Worm (Caenorhabditis elegans) whole organism, midembryonic: ENCODE measurements around the gene srx-90.
A peak's percentile ranks its signal among the peaks of the same experiment; 100 is the strongest.

Experiments
- T22C8.4 ChIP-seq: fragments of 200-800 bp; sonication (Bioruptor generic); IDR thresholded peaks from 2 replicates; pipeline ENCODE4 v1.3.6; 2022; ENCODE audit warnings: missing genetic modification characterization, missing compliant biosample characterization
- cog-1 ChIP-seq: sonication (generic microtip); optimal IDR thresholded peaks from 2 replicates; lab custom pipeline; 2016; ENCODE audit warnings: missing genetic modification characterization, missing compliant biosample characterization
- flt-1 ChIP-seq: fragments of 200-800 bp; sonication (Bioruptor generic); IDR thresholded peaks from 2 replicates; pipeline ENCODE4 v1.3.6; 2022; ENCODE audit warnings: missing genetic modification characterization, missing compliant biosample characterization
- klf-2 ChIP-seq: fragments of 200-800 bp; sonication (Bioruptor generic); conservative IDR thresholded peaks from 2 replicates; pipeline ENCODE4 v1.3.6; 2022; ENCODE audit warnings: missing genetic modification reagents, missing genetic modification characterization, missing compliant biosample characterization
- med-1 ChIP-seq: sonication (generic microtip); optimal IDR thresholded peaks from 2 replicates; lab custom pipeline; 2017; ENCODE audit warnings: missing genetic modification characterization, mild to moderate bottlenecking, missing compliant biosample characterization, antibody characterized with exemption, missing genetic modification reagents; ENCODE audit not compliant: insufficient read depth
- ref-1 ChIP-seq: fragments of 200-800 bp; sonication (Bioruptor generic); conservative IDR thresholded peaks from 2 replicates; pipeline ENCODE4 v1.3.6; 2022; ENCODE audit warnings: missing genetic modification reagents, missing genetic modification characterization, missing compliant biosample characterization
- tab-1 ChIP-seq: fragments of 200-800 bp; sonication (Bioruptor generic); IDR thresholded peaks from 2 replicates; pipeline ENCODE4 v1.3.6; 2022; ENCODE audit warnings: missing genetic modification characterization, missing compliant biosample characterization
- ztf-23 ChIP-seq: fragments of 200-800 bp; sonication (Bioruptor generic); IDR thresholded peaks from 2 replicates; pipeline ENCODE4 v1.3.6; 2022; ENCODE audit warnings: missing genetic modification reagents, missing genetic modification characterization, missing compliant biosample characterization
- ztf-29 ChIP-seq: fragments of 200-800 bp; sonication (Bioruptor generic); IDR thresholded peaks from 2 replicates; pipeline ENCODE4 v1.3.6; 2022; ENCODE audit warnings: missing genetic modification reagents, missing genetic modification characterization, missing compliant biosample characterization

srx-90 gene

ce11 chrV:11600800-11601199, 19.9 kb downstream of the srx-90 start, which contains the start of gene F35B12.9:
F35B12.9 (plus strand) TSS chrV:11601171.
- TF ChIP-seq ztf-23 (GFP tag; lab: Robert Waterston, UW) (no peak), cog-1 (tag; lab: Kevin White, UChicago) (no peak), tab-1 (no peak), klf-2 (GFP tag; lab: Robert Waterston, UW) (no peak), ref-1 (no peak), med-1 (GFP tag; lab: Kevin White, UChicago) (no peak)

DNA sequence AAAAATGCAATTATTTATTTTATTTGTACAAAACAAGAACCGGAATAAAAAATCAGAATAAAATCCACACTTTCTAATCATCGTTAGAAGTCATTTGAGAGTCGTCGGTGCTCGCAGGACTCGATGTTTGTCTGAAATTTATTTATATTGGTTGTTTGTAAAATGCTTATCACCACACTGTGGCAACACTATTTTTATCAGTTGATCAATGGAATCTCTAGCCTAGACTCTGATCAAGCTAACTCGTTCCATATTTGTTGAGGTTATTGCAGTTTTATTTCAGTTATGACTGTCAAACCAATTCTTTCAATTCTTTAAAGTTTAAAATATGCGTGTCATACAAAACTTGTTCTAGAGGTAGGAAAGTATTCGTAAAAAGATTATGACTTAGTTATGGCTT, 23.6 kb downstream of the srx-90 start, which contains the start of gene dhs-20:
Gene dhs-20, minus strand, starts transcription at position 80 of the 400 bp plus-strand sequence.
- no peak for TF ChIP-seq med-1 (GFP tag; lab: Kevin White, UChicago)
- TF ChIP-seq tab-1 = no peak
- TF ChIP-seq klf-2 (GFP tag; lab: Robert Waterston, UW) = no peak
- TF ChIP-seq cog-1 (tag; lab: Kevin White, UChicago) = no peak
- TF ChIP-seq ztf-29 (GFP tag; lab: Robert Waterston, UW) = no peak
- no peak for TF ChIP-seq ztf-23 (GFP tag; lab: Robert Waterston, UW)
- TF ChIP-seq T22C8.4 (GFP tag; lab: Robert Waterston, UW) = no peak
- TF ChIP-seq ref-1 = no peak
- TF ChIP-seq flt-1 (GFP tag; lab: Robert Waterston, UW) = no peak

ce11 chrV:11605227-11605626, 24.3 kb downstream of the srx-90 start:
- TF ChIP-seq ztf-29 (GFP tag; lab: Robert Waterston, UW) = no peak
- TF ChIP-seq ref-1 = no peak
- no peak for TF ChIP-seq tab-1
- TF ChIP-seq klf-2 (GFP tag; lab: Robert Waterston, UW) = no peak
- no peak for TF ChIP-seq flt-1 (GFP tag; lab: Robert Waterston, UW)
- TF ChIP-seq T22C8.4 (GFP tag; lab: Robert Waterston, UW) = no peak
- TF ChIP-seq ztf-23 (GFP tag; lab: Robert Waterston, UW) = no peak
- no peak for TF ChIP-seq cog-1 (tag; lab: Kevin White, UChicago)
- TF ChIP-seq med-1 (GFP tag; lab: Kevin White, UChicago) = no peak

DNA sequence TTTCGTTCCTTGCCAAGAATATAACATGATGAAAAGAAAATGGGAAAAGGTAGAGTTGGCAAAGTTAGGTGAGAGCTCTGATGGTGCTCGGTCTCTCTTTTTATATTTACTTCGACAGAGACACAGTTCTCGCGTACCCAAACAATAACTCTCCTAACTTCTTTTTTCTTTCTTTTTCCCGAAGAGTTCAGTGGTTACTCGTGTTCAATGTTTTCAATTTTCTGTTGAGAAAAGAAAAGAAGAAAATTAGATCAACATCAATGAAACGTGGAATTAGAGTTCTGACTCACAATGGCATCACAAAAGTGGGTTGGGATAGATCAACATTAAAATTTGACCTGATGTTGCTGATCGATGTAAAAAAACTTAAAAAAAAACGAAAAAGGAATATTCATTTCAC, 25.5 kb downstream of the srx-90 start, which contains the start of gene idpp-16:
Gene idpp-16, minus strand, starts transcription at position 101 of the 400 bp plus-strand sequence.
- TF ChIP-seq ref-1 (no peak), ztf-23 (GFP tag; lab: Robert Waterston, UW) (no peak), med-1 (GFP tag; lab: Kevin White, UChicago) (no peak), tab-1 (no peak), flt-1 (GFP tag; lab: Robert Waterston, UW) (no peak), cog-1 (tag; lab: Kevin White, UChicago) (no peak), klf-2 (GFP tag; lab: Robert Waterston, UW) (no peak), ztf-29 (GFP tag; lab: Robert Waterston, UW) (no peak), T22C8.4 (GFP tag; lab: Robert Waterston, UW) (no peak)

DNA sequence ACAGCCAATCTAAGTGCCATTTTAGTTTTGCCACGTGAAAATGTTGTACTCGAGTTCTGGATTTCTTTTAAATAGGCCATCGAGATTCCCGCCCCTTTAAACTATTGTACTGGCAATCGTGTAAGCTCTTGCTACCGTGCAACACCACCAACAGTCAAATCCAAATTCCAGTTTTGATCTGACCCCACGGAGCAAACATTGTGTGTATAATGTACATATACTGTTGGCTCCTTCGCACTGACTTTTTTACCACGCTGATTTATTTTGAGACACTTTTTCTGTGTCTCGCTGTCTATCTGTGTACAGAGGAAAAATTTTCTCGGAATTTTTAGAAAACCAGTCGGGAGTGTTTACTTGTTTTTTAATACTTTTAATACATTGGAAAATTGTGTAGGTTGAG, 29.1 kb downstream of the srx-90 start, which contains the start of gene piit-1:
Gene piit-1, minus strand, starts transcription at position 101 of the 400 bp plus-strand sequence.
- TF ChIP-seq flt-1 (GFP tag; lab: Robert Waterston, UW) (no peak), med-1 (GFP tag; lab: Kevin White, UChicago) (no peak), ztf-23 (GFP tag; lab: Robert Waterston, UW) (no peak), ztf-29 (GFP tag; lab: Robert Waterston, UW) (no peak), cog-1 (tag; lab: Kevin White, UChicago) (no peak), klf-2 (GFP tag; lab: Robert Waterston, UW) (no peak), ref-1 (no peak), tab-1 (no peak), T22C8.4 (GFP tag; lab: Robert Waterston, UW) (no peak)

- TF ChIP-seq ref-1 (peak; percentile 53; the same call in 1 of the 2 replicates), med-1 (GFP tag; lab: Kevin White, UChicago) (peak; percentile 92), klf-2 (GFP tag; lab: Robert Waterston, UW) (peak; percentile 85), ztf-23 (GFP tag; lab: Robert Waterston, UW) (peak; percentile 91), flt-1 (GFP tag; lab: Robert Waterston, UW) (peak; percentile 92), cog-1 (tag; lab: Kevin White, UChicago) (peak; percentile 45), tab-1 (peak; percentile 86), ztf-29 (GFP tag; lab: Robert Waterston, UW) (peak; percentile 60), T22C8.4 (GFP tag; lab: Robert Waterston, UW) (peak; percentile 58; the same call in 1 of the 2 replicates)
Measured at ce11 chrV:11610481-11610880, 29.6 kb downstream of the srx-90 start, which contains the start of gene sas-5. sas-5 (plus strand) TSS chrV:11610737.

- no peak for TF ChIP-seq ztf-23 (GFP tag; lab: Robert Waterston, UW)
- no peak for TF ChIP-seq ztf-29 (GFP tag; lab: Robert Waterston, UW)
- no peak for TF ChIP-seq cog-1 (tag; lab: Kevin White, UChicago)
- TF ChIP-seq flt-1 (GFP tag; lab: Robert Waterston, UW) = no peak
- no peak for TF ChIP-seq T22C8.4 (GFP tag; lab: Robert Waterston, UW)
- no peak for TF ChIP-seq klf-2 (GFP tag; lab: Robert Waterston, UW)
- TF ChIP-seq ref-1 = no peak
- no peak for TF ChIP-seq tab-1
- TF ChIP-seq med-1 (GFP tag; lab: Kevin White, UChicago) = no peak
Measured at ce11 chrV:11613007-11613406, 32.1 kb downstream of the srx-90 start, which contains the start of gene tag-290. tag-290 (plus strand) TSS chrV:11613307.

- TF ChIP-seq med-1 (GFP tag; lab: Kevin White, UChicago) (no peak), T22C8.4 (GFP tag; lab: Robert Waterston, UW) (no peak), klf-2 (GFP tag; lab: Robert Waterston, UW) (no peak), ref-1 (no peak), ztf-29 (GFP tag; lab: Robert Waterston, UW) (no peak), tab-1 (no peak), cog-1 (tag; lab: Kevin White, UChicago) (no peak), ztf-23 (GFP tag; lab: Robert Waterston, UW) (no peak), flt-1 (GFP tag; lab: Robert Waterston, UW) (no peak)
Measured at ce11 chrV:11614805-11615497, 34.0 kb downstream of the srx-90 start.
